Worm (Caenorhabditis elegans) whole organism, young adult: ENCODE results near the gene cbp-1.
A peak's percentile ranks its signal among the peaks of the same experiment; 100 is the strongest.

Experiments used
- B0035.1 ChIP-seq: sonication (generic microtip); optimal IDR thresholded peaks from 2 replicates; lab custom pipeline; 2016; ENCODE audit warnings: missing genetic modification characterization, mild to moderate bottlenecking, missing compliant biosample characterization, missing genotype, missing genetic modification reagents
- B0336.3 ChIP-seq: fragments of 200-800 bp; sonication (Bioruptor generic); IDR thresholded peaks from 2 replicates; pipeline ENCODE4 v1.3.6; 2022; ENCODE audit warnings: missing genetic modification characterization, missing compliant biosample characterization
- F10E7.11 ChIP-seq: sonication (generic microtip); optimal IDR thresholded peaks from 2 replicates; lab custom pipeline; 2017; ENCODE audit warnings: mild to moderate bottlenecking, missing genetic modification characterization, moderate library complexity, missing compliant biosample characterization
- F57C9.4 ChIP-seq: sonication (generic microtip); optimal IDR thresholded peaks from 2 replicates; lab custom pipeline; 2017; ENCODE audit warnings: mild to moderate bottlenecking, missing genetic modification characterization, missing compliant biosample characterization
- K11D2.4 ChIP-seq: fragments of 200-800 bp; sonication (Bioruptor generic); IDR thresholded peaks from 2 replicates; pipeline ENCODE4 v1.3.6; 2022; ENCODE audit warnings: missing genetic modification reagents, missing genetic modification characterization, missing compliant biosample characterization
- Y53G8AR.9 ChIP-seq: fragments of 200-800 bp; sonication (Bioruptor generic); conservative IDR thresholded peaks from 2 replicates; pipeline ENCODE4 v1.3.6; 2022; ENCODE audit warnings: missing genetic modification reagents, missing genetic modification characterization, missing compliant biosample characterization
- Y95B8A.8 ChIP-seq: fragments of 200-800 bp; sonication (Bioruptor generic); IDR thresholded peaks from 2 replicates; pipeline ENCODE4 v1.3.6; 2022; ENCODE audit warnings: missing genetic modification reagents, missing genetic modification characterization, missing compliant biosample characterization
- ZK185.1 ChIP-seq: sonication (generic microtip); optimal IDR thresholded peaks from 2 replicates; lab custom pipeline; 2016; ENCODE audit warnings: mild to moderate bottlenecking, missing genetic modification characterization, missing compliant biosample characterization; ENCODE audit not compliant: poor library complexity, severe bottlenecking
- akir-1 ChIP-seq: fragments of 200-800 bp; sonication (Bioruptor generic); optimal IDR thresholded peaks from 2 replicates; lab custom pipeline; 2018; ENCODE audit warnings: mild to moderate bottlenecking, missing genetic modification characterization, moderate library complexity, missing compliant biosample characterization
- ama-1 ChIP-seq, 3 experiments: fragments of 150-350 bp in 1 of 3; sonication (generic microtip) in 2 of 3; optimal IDR thresholded peaks; 2 replicates each; lab custom pipeline; 2014 to 2018; ENCODE audit warnings: missing biosample characterization in 2 of 3, missing genetic modification characterization in 2 of 3, missing genetic modification reagents in 2 of 3
- aptf-3 ChIP-seq: fragments of 200-800 bp; sonication (Bioruptor generic); IDR thresholded peaks from 2 replicates; pipeline ENCODE4 v1.3.6; 2022; ENCODE audit warnings: missing genetic modification characterization, missing compliant biosample characterization
- atf-7 ChIP-seq: sonication (generic microtip); optimal IDR thresholded peaks from 2 replicates; lab custom pipeline; 2017; ENCODE audit warnings: mild to moderate bottlenecking, missing genetic modification characterization, missing compliant biosample characterization
- athp-1 ChIP-seq: sonication (generic microtip); optimal IDR thresholded peaks from 2 replicates; lab custom pipeline; 2017; ENCODE audit warnings: mild to moderate bottlenecking, missing genetic modification characterization, missing compliant biosample characterization
- ceh-91 ChIP-seq: fragments of 200-800 bp; sonication (Bioruptor generic); IDR thresholded peaks from 2 replicates; pipeline ENCODE4 v1.3.6; 2022; ENCODE audit warnings: missing genetic modification reagents, missing genetic modification characterization, missing compliant biosample characterization
- die-1 ChIP-seq: sonication (generic microtip); optimal IDR thresholded peaks from 2 replicates; lab custom pipeline; 2016; ENCODE audit warnings: missing genotype, mild to moderate bottlenecking, missing genetic modification characterization, missing compliant biosample characterization
- gei-17 ChIP-seq: fragments of 200-800 bp; sonication (Bioruptor generic); optimal IDR thresholded peaks from 2 replicates; lab custom pipeline; 2018; ENCODE audit warnings: mild to moderate bottlenecking, missing genetic modification characterization, missing compliant biosample characterization
- him-1 ChIP-seq: sonication (generic microtip); optimal IDR thresholded peaks from 2 replicates; lab custom pipeline; 2016; ENCODE audit warnings: missing genotype, missing genetic modification reagents, missing genetic modification characterization, missing compliant biosample characterization
- hmg-1.2 ChIP-seq: fragments of 200-800 bp; sonication (Bioruptor generic); IDR thresholded peaks from 2 replicates; pipeline ENCODE4 v1.3.6; 2022; ENCODE audit warnings: missing genetic modification reagents, missing genetic modification characterization, missing compliant biosample characterization
- lin-35 ChIP-seq, 3 experiments: fragments of 150-350 bp in 2 of 3; sonication (generic microtip) in 1 of 3; optimal IDR thresholded peaks; 2 replicates each; lab custom pipeline; 2014 to 2018; ENCODE audit warnings: missing biosample characterization in 3 of 3, missing genetic modification characterization in 3 of 3, missing genetic modification reagents in 3 of 3
- lsl-1 ChIP-seq: fragments of 200-800 bp; sonication (Bioruptor generic); optimal IDR thresholded peaks from 2 replicates; lab custom pipeline; 2018; ENCODE audit warnings: mild to moderate bottlenecking, missing genetic modification characterization, moderate library complexity, missing compliant biosample characterization
- madf-10 ChIP-seq: sonication (generic microtip); optimal IDR thresholded peaks from 2 replicates; lab custom pipeline; 2016; ENCODE audit warnings: mild to moderate bottlenecking, missing genetic modification characterization, missing compliant biosample characterization
- mcd-1 ChIP-seq: fragments of 200-800 bp; sonication (Bioruptor generic); IDR thresholded peaks from 2 replicates; pipeline ENCODE4 v1.3.6; 2022; ENCODE audit warnings: missing genetic modification reagents, missing genetic modification characterization, missing compliant biosample characterization
- nhr-120 ChIP-seq: fragments of 200-800 bp; sonication (Bioruptor generic); IDR thresholded peaks from 2 replicates; pipeline ENCODE4 v1.3.6; 2022; ENCODE audit warnings: missing genetic modification characterization, missing compliant biosample characterization
- nhr-179 ChIP-seq: sonication (generic microtip); optimal IDR thresholded peaks from 2 replicates; lab custom pipeline; 2016; ENCODE audit warnings: mild to moderate bottlenecking, missing genetic modification characterization, missing compliant biosample characterization
- nhr-27 ChIP-seq: fragments of 200-800 bp; sonication (Bioruptor generic); optimal IDR thresholded peaks from 2 replicates; lab custom pipeline; 2018; ENCODE audit warnings: mild to moderate bottlenecking, missing genetic modification characterization, moderate library complexity, missing compliant biosample characterization
- snpc-1.1 ChIP-seq: sonication (generic microtip); optimal IDR thresholded peaks from 2 replicates; lab custom pipeline; 2017; ENCODE audit warnings: missing genetic modification characterization, mild to moderate bottlenecking, missing compliant biosample characterization, antibody characterized with exemption, moderate library complexity, missing genotype, missing genetic modification reagents; ENCODE audit not compliant: insufficient read depth
- unc-130 ChIP-seq: sonication (generic microtip); optimal IDR thresholded peaks from 2 replicates; lab custom pipeline; 2016; ENCODE audit warnings: missing genetic modification reagents, missing genetic modification characterization, missing compliant biosample characterization
- xnd-1 ChIP-seq: sonication (generic microtip); optimal IDR thresholded peaks from 2 replicates; lab custom pipeline; 2016; ENCODE audit warnings: missing genotype, missing genetic modification reagents, missing genetic modification characterization, missing compliant biosample characterization
- zfh-2 ChIP-seq: fragments of 200-800 bp; sonication (Bioruptor generic); conservative IDR thresholded peaks from 2 replicates; pipeline ENCODE4 v1.3.6; 2022; ENCODE audit warnings: missing genetic modification reagents, missing genetic modification characterization, missing compliant biosample characterization
- ztf-18 ChIP-seq: sonication (generic microtip); optimal IDR thresholded peaks from 2 replicates; lab custom pipeline; 2016; ENCODE audit warnings: missing genotype, mild to moderate bottlenecking, missing genetic modification characterization, missing compliant biosample characterization
- ztf-25 ChIP-seq: fragments of 200-800 bp; sonication (Bioruptor generic); IDR thresholded peaks from 2 replicates; pipeline ENCODE4 v1.3.6; 2022; ENCODE audit warnings: missing genetic modification reagents, missing genetic modification characterization, missing compliant biosample characterization
- ztf-26 ChIP-seq: sonication (generic microtip); optimal IDR thresholded peaks from 2 replicates; lab custom pipeline; 2017; ENCODE audit warnings: missing genetic modification characterization, missing compliant biosample characterization

Gene cbp-1

ce11 chrIII:9731313-9731912, 34.9 kb upstream of the cbp-1 start:
- TF ChIP-seq die-1 (tag; lab: Kevin White, UChicago), result no peak

DNA sequence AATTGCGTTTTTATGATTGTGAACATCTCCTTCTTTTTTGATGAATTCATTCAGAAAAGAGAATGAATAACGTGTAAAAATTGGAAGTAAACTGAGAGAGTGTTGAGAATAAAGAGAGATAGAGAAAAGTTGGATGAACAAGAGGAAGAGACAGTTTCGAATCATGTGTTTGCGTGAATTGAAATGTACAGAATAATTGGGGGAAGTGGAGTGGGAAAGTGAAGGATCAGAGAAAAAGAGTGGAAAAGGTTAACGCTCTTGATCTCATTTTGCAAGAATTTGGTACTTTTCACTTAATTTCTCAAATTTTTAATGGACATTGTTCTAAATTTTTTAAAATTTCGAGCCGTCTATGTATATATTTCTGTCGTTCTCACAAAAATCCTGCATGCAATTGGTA, 33.0 kb upstream of the cbp-1 start:
- TF ChIP-seq madf-10 (no peak), Y53G8AR.9 (no peak), atf-7 (tag; lab: Kevin White, UChicago) (no peak), him-1 (tag; lab: Kevin White, UChicago) (no peak), gei-17 (GFP tag; lab: Kevin White, UChicago) (no peak), nhr-27 (tag; lab: Kevin White, UChicago) (no peak), mcd-1 (GFP tag; lab: Robert Waterston, UW) (no peak), zfh-2 (GFP tag; lab: Robert Waterston, UW) (no peak), athp-1 (tag; lab: Kevin White, UChicago) (no peak), lsl-1 (GFP tag; lab: Kevin White, UChicago) (no peak), ceh-91 (GFP tag; lab: Robert Waterston, UW) (no peak)

- TF ChIP-seq akir-1 (GFP tag; lab: Kevin White, UChicago), result no peak
- TF ChIP-seq ztf-18 (tag; lab: Kevin White, UChicago), result no peak
- no peak for TF ChIP-seq Y95B8A.8 (GFP tag; lab: Robert Waterston, UW)
- TF ChIP-seq ztf-26, result no peak
- no peak for TF ChIP-seq atf-7 (tag; lab: Kevin White, UChicago)
- no peak for TF ChIP-seq ztf-25
- no peak for TF ChIP-seq B0336.3 (GFP tag; lab: Robert Waterston, UW)
- TF ChIP-seq F10E7.11, result no peak
- TF ChIP-seq nhr-179, result no peak
- TF ChIP-seq snpc-1.1 (tag; lab: Kevin White, UChicago), result no peak
- no peak for TF ChIP-seq F57C9.4 (tag; lab: Kevin White, UChicago)
Observed at ce11 chrIII:9734030-9734429, 32.3 kb upstream of the cbp-1 start.

ce11 chrIII:9735857-9736256, 30.5 kb upstream of the cbp-1 start, which contains the start of gene dao-6:
dao-6 (minus strand) TSS chrIII:9736201.
- TF ChIP-seq aptf-3 (GFP tag; lab: Robert Waterston, UW) (no peak), K11D2.4 (GFP tag; lab: Robert Waterston, UW) (no peak), B0035.1 (tag; lab: Kevin White, UChicago) (no peak), xnd-1 (tag; lab: Kevin White, UChicago) (no peak), ZK185.1 (tag; lab: Kevin White, UChicago) (no peak), unc-130 (no peak)

DNA sequence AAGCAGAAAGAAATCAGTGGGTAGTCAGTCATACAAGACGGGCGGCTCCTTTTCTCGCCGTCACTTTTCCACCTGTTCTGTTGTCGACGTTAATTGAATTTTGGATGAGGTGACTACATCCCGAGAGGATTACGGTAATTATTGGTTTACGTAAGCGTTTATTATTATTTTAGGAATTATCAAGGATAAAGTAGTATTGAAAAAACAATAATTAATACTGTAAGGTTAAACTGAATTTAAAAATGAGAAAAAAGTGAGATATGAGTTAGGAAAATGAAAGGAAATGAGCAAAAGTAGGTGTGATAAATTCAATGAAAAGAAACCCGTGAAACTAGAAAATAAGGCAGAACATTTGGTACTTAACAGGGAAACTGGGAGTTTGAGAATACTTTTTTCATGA, 27.4 kb upstream of the cbp-1 start, which contains the start of gene hlh-4:
Gene hlh-4, minus strand, starts transcription at position 101 of the 400 bp plus-strand sequence.
- no peak for TF ChIP-seq nhr-120

DNA sequence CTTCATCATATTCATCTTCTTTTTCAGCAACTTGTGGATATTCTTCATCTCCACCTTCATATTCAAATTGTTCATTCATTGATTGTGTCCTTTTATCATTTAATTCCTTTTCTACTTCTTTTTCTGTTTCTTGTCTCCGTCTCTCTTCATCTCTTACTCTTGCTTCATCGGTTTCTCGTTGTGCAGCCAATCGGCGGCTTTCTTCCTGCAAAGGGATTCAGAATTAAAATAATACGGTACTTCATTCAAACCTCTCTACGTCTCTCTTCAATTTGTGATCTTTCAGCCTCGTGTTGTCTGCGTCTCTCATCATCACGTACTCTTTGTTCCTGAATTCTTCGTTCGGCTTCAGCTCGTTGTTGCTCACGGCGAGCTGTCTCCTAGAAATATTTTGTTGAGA, 25.6 kb upstream of the cbp-1 start:
- no peak for TF ChIP-seq ztf-18 (tag; lab: Kevin White, UChicago)
- no peak for TF ChIP-seq lin-35 (GFP tag; optimal IDR thresholded peaks at IDR 0.05; lab: Kevin White, UChicago)
- TF ChIP-seq ZK185.1 (tag; lab: Kevin White, UChicago), result no peak
- no peak for TF ChIP-seq ztf-25
- TF ChIP-seq ama-1 (optimal IDR thresholded peaks at IDR 0.05; lab: Kevin White, UChicago), result no peak
- TF ChIP-seq ama-1 (GFP tag; optimal IDR thresholded peaks at IDR 0.05; lab: Kevin White, UChicago), result no peak
- TF ChIP-seq hmg-1.2 (GFP tag; lab: Robert Waterston, UW), result peak; percentile 42; the same call in 1 of the 2 replicates
- TF ChIP-seq zfh-2 (GFP tag; lab: Robert Waterston, UW), result no peak
